Worm (Caenorhabditis elegans) whole organism, late embryonic: ENCODE measurements around the gene K08E7.6.

ENCODE experiments used
- C08G9.2 ChIP-seq: sonication (generic microtip); optimal IDR thresholded peaks from 2 replicates; lab custom pipeline; 2016; ENCODE audit warnings: mild to moderate bottlenecking, missing genetic modification characterization, moderate library complexity, missing compliant biosample characterization
- C38D4.7 ChIP-seq: fragments of 200-800 bp; sonication (Bioruptor generic); optimal IDR thresholded peaks from 2 replicates; lab custom pipeline; 2018; ENCODE audit warnings: mild to moderate bottlenecking, missing genetic modification characterization, moderate library complexity, missing compliant biosample characterization
- K09A11.1 ChIP-seq: sonication (generic microtip); optimal IDR thresholded peaks from 2 replicates; lab custom pipeline; 2017; ENCODE audit warnings: antibody characterized with exemption, mild to moderate bottlenecking, missing genetic modification characterization, missing compliant biosample characterization; ENCODE audit not compliant: insufficient read depth
- T23F11.4 ChIP-seq: fragments of 200-800 bp; sonication (Bioruptor generic); optimal IDR thresholded peaks from 2 replicates; lab custom pipeline; 2018; ENCODE audit warnings: mild to moderate bottlenecking, missing genetic modification characterization, missing compliant biosample characterization
- ahr-1 ChIP-seq: sonication (generic microtip); optimal IDR thresholded peaks from 2 replicates; lab custom pipeline; 2016; ENCODE audit warnings: missing genetic modification characterization, missing compliant biosample characterization
- ama-1 ChIP-seq: fragments of 150-350 bp; optimal IDR thresholded peaks from 2 replicates; lab custom pipeline; 2014
- ceh-14 ChIP-seq: sonication (generic microtip); optimal IDR thresholded peaks from 2 replicates; lab custom pipeline; 2016; ENCODE audit warnings: missing genotype, missing genetic modification characterization, missing compliant biosample characterization
- ceh-18 ChIP-seq: sonication (generic microtip); optimal IDR thresholded peaks from 2 replicates; lab custom pipeline; 2016; ENCODE audit warnings: missing genetic modification characterization, missing compliant biosample characterization
- ceh-2 ChIP-seq: sonication (generic microtip); optimal IDR thresholded peaks from 2 replicates; lab custom pipeline; 2016; ENCODE audit warnings: missing genotype, missing genetic modification characterization, missing compliant biosample characterization
- ceh-22 ChIP-seq: sonication (generic microtip); optimal IDR thresholded peaks from 2 replicates; lab custom pipeline; 2017; ENCODE audit warnings: missing biosample characterization, missing genetic modification characterization
- ceh-34 ChIP-seq: sonication (generic microtip); optimal IDR thresholded peaks from 2 replicates; lab custom pipeline; 2016; ENCODE audit warnings: mild to moderate bottlenecking, missing genetic modification characterization, missing compliant biosample characterization
- ceh-45 ChIP-seq: fragments of 200-800 bp; sonication (Bioruptor generic); IDR thresholded peaks from 2 replicates; pipeline ENCODE4 v1.3.6; 2022; ENCODE audit warnings: missing genetic modification reagents, missing genetic modification characterization, missing compliant biosample characterization
- ceh-48 ChIP-seq: sonication (generic microtip); optimal IDR thresholded peaks from 2 replicates; lab custom pipeline; 2016; ENCODE audit warnings: missing genetic modification characterization, inconsistent platforms, missing compliant biosample characterization
- ceh-6 ChIP-seq: fragments of 200-800 bp; sonication (Bioruptor generic); optimal IDR thresholded peaks from 2 replicates; lab custom pipeline; 2018; ENCODE audit warnings: mild to moderate bottlenecking, missing genetic modification characterization, missing compliant biosample characterization
- che-1 ChIP-seq: sonication (generic microtip); optimal IDR thresholded peaks from 2 replicates; lab custom pipeline; 2016; ENCODE audit warnings: mild to moderate bottlenecking, missing genetic modification characterization, missing compliant biosample characterization
- dmd-4 ChIP-seq: sonication (generic microtip); optimal IDR thresholded peaks from 2 replicates; lab custom pipeline; 2016; ENCODE audit warnings: borderline replicate concordance, missing genetic modification characterization, missing compliant biosample characterization
- dve-1 ChIP-seq: sonication (generic microtip); optimal IDR thresholded peaks from 2 replicates; lab custom pipeline; 2017; ENCODE audit warnings: antibody characterized with exemption, mild to moderate bottlenecking, missing genetic modification characterization, missing compliant biosample characterization
- ets-4 ChIP-seq: sonication (generic microtip); optimal IDR thresholded peaks from 2 replicates; lab custom pipeline; 2016; ENCODE audit warnings: missing genetic modification characterization, missing compliant biosample characterization
- eyg-1 ChIP-seq: sonication (generic microtip); optimal IDR thresholded peaks from 2 replicates; lab custom pipeline; 2016; ENCODE audit warnings: missing genotype, missing genetic modification characterization, missing compliant biosample characterization
- fkh-6 ChIP-seq: sonication (generic microtip); optimal IDR thresholded peaks from 2 replicates; lab custom pipeline; 2016; ENCODE audit warnings: missing genetic modification characterization, missing compliant biosample characterization
- hlh-13 ChIP-seq: fragments of 200-800 bp; sonication (Bioruptor generic); optimal IDR thresholded peaks from 2 replicates; lab custom pipeline; 2018; ENCODE audit warnings: mild to moderate bottlenecking, missing genetic modification characterization, missing compliant biosample characterization
- hlh-30 ChIP-seq: sonication (generic microtip); optimal IDR thresholded peaks from 2 replicates; lab custom pipeline; 2017; ENCODE audit warnings: antibody characterized with exemption, missing genetic modification characterization, missing compliant biosample characterization; ENCODE audit not compliant: insufficient read depth
- lim-6 ChIP-seq: sonication (generic microtip); optimal IDR thresholded peaks from 2 replicates; lab custom pipeline; 2016; ENCODE audit warnings: missing genetic modification characterization, missing compliant biosample characterization
- mec-3 ChIP-seq: sonication (generic microtip); optimal IDR thresholded peaks from 2 replicates; lab custom pipeline; 2016; ENCODE audit warnings: borderline replicate concordance, missing genetic modification characterization, missing compliant biosample characterization
- nfya-1 ChIP-seq: sonication (generic microtip); optimal IDR thresholded peaks from 2 replicates; lab custom pipeline; 2017; ENCODE audit warnings: missing genetic modification characterization, mild to moderate bottlenecking, missing compliant biosample characterization, antibody characterized with exemption, moderate library complexity
- nhr-11 ChIP-seq: fragments of 150-350 bp; optimal IDR thresholded peaks from 2 replicates; lab custom pipeline; 2014; ENCODE audit warnings: missing biosample characterization, missing genetic modification characterization
- npax-4 ChIP-seq: sonication (generic microtip); optimal IDR thresholded peaks from 2 replicates; lab custom pipeline; 2016; ENCODE audit warnings: missing genetic modification characterization, missing compliant biosample characterization
- pag-3 ChIP-seq: sonication (generic microtip); optimal IDR thresholded peaks from 2 replicates; lab custom pipeline; 2016; ENCODE audit warnings: missing compliant biosample characterization, missing genetic modification characterization, borderline replicate concordance
- pat-9 ChIP-seq: fragments of 200-800 bp; sonication (Bioruptor generic); optimal IDR thresholded peaks from 2 replicates; lab custom pipeline; 2018; ENCODE audit warnings: mild to moderate bottlenecking, missing genetic modification characterization, moderate library complexity, missing compliant biosample characterization
- pha-2 ChIP-seq: sonication (generic microtip); optimal IDR thresholded peaks from 2 replicates; lab custom pipeline; 2017; ENCODE audit warnings: mild to moderate bottlenecking, missing genetic modification characterization, missing compliant biosample characterization
- pqm-1 ChIP-seq: sonication (generic microtip); optimal IDR thresholded peaks from 2 replicates; lab custom pipeline; 2016; ENCODE audit warnings: missing genetic modification characterization, missing compliant biosample characterization
- pros-1 ChIP-seq: fragments of 150-350 bp; optimal IDR thresholded peaks from 2 replicates; lab custom pipeline; 2014; ENCODE audit warnings: missing biosample characterization, missing genetic modification reagents, missing genetic modification characterization
- ref-2 ChIP-seq: sonication (generic microtip); optimal IDR thresholded peaks from 2 replicates; lab custom pipeline; 2016; ENCODE audit warnings: missing genetic modification characterization, missing compliant biosample characterization
- sdc-2 ChIP-seq: sonication (generic microtip); optimal IDR thresholded peaks from 2 replicates; lab custom pipeline; 2016; ENCODE audit warnings: missing genotype, missing genetic modification characterization, missing compliant biosample characterization
- sox-2 ChIP-seq: fragments of 200-800 bp; sonication (Bioruptor generic); IDR thresholded peaks from 2 replicates; pipeline ENCODE4 v1.3.6; 2022; ENCODE audit warnings: missing genetic modification reagents, missing genetic modification characterization, missing compliant biosample characterization
- sox-4 ChIP-seq: sonication (generic microtip); optimal IDR thresholded peaks from 2 replicates; lab custom pipeline; 2017; ENCODE audit warnings: mild to moderate bottlenecking, missing genetic modification characterization, inconsistent platforms, missing compliant biosample characterization
- tbx-2 ChIP-seq: sonication (generic microtip); optimal IDR thresholded peaks from 2 replicates; lab custom pipeline; 2016; ENCODE audit warnings: missing genetic modification characterization, missing compliant biosample characterization
- ttx-3 ChIP-seq: sonication (generic microtip); optimal IDR thresholded peaks from 2 replicates; lab custom pipeline; 2016; ENCODE audit warnings: missing genetic modification reagents, missing genetic modification characterization, missing compliant biosample characterization
- unc-55 ChIP-seq: sonication (generic microtip); optimal IDR thresholded peaks from 2 replicates; lab custom pipeline; 2017; ENCODE audit warnings: missing biosample characterization, missing genetic modification reagents, missing genetic modification characterization
- zip-5 ChIP-seq: sonication (generic microtip); optimal IDR thresholded peaks from 2 replicates; lab custom pipeline; 2016; ENCODE audit warnings: missing genetic modification characterization, missing compliant biosample characterization
- ztf-16 ChIP-seq: sonication (generic microtip); optimal IDR thresholded peaks from 2 replicates; lab custom pipeline; 2017; ENCODE audit warnings: missing genetic modification characterization, missing compliant biosample characterization

Gene K08E7.6

DNA sequence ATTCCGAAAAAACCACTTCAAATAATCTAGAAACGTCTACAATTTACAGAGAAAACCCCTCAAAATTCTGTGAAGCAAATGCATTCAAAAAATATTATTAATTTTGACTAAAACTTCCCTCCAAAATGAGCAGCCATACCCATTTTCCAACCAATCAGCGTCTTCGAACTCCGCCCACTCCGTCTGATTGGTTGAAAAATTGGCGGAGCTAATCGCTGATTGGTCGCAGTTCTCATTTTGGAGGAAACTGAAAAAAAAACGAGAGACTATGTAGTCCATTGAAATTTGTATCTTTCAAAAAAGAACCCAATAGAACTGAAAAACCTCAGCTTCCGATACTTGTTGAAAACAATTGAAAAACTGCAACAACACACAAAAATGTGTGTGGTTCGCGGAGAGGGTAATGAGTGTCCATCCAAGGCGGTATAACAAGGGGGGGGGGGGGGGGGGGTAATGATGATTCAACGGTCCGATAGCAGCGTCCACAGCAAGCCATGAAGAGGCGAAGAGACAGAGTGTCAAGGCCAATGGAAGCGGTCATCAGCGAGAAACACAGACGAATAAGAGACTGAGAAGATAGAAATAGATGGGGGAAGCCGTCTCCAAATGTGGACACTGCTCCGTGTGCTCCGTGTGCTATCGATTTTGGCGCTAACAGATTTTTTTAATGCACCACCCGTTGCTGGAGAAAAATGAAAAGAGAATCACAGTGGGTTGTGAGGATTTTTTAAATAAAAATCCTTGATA lies 36.2 kb upstream of the K08E7.6 start:
- no peak for TF ChIP-seq mec-3 (tag; lab: Kevin White, UChicago)
- peak; percentile 72 for TF ChIP-seq ceh-48 (tag; lab: Kevin White, UChicago)
- no peak for TF ChIP-seq ceh-14 (tag; lab: Kevin White, UChicago)
- TF ChIP-seq hlh-13: no peak
- TF ChIP-seq C38D4.7 (GFP tag; lab: Kevin White, UChicago): no peak
- no peak for TF ChIP-seq ets-4 (tag; lab: Kevin White, UChicago)
- TF ChIP-seq K09A11.1 (tag; lab: Kevin White, UChicago): no peak
- TF ChIP-seq dmd-4 (tag; lab: Kevin White, UChicago): no peak
- TF ChIP-seq pha-2 (tag; lab: Kevin White, UChicago): no peak
- no peak for TF ChIP-seq ceh-22 (tag; lab: Kevin White, UChicago)
- TF ChIP-seq ttx-3 (tag; lab: Kevin White, UChicago): no peak
- peak; percentile 99 for TF ChIP-seq nfya-1
- no peak for TF ChIP-seq tbx-2
- TF ChIP-seq sdc-2: no peak
- no peak for TF ChIP-seq fkh-6 (tag; lab: Kevin White, UChicago)
- no peak for TF ChIP-seq ztf-16 (tag; lab: Kevin White, UChicago)
- TF ChIP-seq pag-3 (tag; lab: Kevin White, UChicago): no peak
- TF ChIP-seq ceh-34 (tag; lab: Kevin White, UChicago): no peak
- no peak for TF ChIP-seq ceh-18
- no peak for TF ChIP-seq eyg-1 (tag; lab: Kevin White, UChicago)
- TF ChIP-seq ceh-2: no peak
- TF ChIP-seq pat-9 (tag; lab: Kevin White, UChicago): no peak
- TF ChIP-seq che-1 (tag; lab: Kevin White, UChicago): peak; percentile 0
- peak; percentile 45 for TF ChIP-seq unc-55 (GFP tag; lab: Kevin White, UChicago)
- TF ChIP-seq dve-1 (tag; lab: Kevin White, UChicago): no peak
- no peak for TF ChIP-seq ceh-6 (GFP tag; lab: Kevin White, UChicago)
- no peak for TF ChIP-seq sox-2 (GFP tag; lab: Robert Waterston, UW)
- peak; percentile 4 for TF ChIP-seq zip-5
- TF ChIP-seq sox-4 (tag; lab: Kevin White, UChicago): no peak
- no peak for TF ChIP-seq nhr-11 (tag; lab: Kevin White, UChicago)
- no peak for TF ChIP-seq T23F11.4 (GFP tag; lab: Kevin White, UChicago)
- TF ChIP-seq lim-6 (tag; lab: Kevin White, UChicago): no peak
- TF ChIP-seq pros-1: no peak
- TF ChIP-seq hlh-30 (tag; lab: Kevin White, UChicago): no peak
- no peak for TF ChIP-seq ceh-45 (GFP tag; lab: Robert Waterston, UW)
- no peak for TF ChIP-seq C08G9.2
- no peak for TF ChIP-seq pqm-1
- no peak for TF ChIP-seq npax-4 (tag; lab: Kevin White, UChicago)
- TF ChIP-seq, all 69 proteins: peak for 5

DNA sequence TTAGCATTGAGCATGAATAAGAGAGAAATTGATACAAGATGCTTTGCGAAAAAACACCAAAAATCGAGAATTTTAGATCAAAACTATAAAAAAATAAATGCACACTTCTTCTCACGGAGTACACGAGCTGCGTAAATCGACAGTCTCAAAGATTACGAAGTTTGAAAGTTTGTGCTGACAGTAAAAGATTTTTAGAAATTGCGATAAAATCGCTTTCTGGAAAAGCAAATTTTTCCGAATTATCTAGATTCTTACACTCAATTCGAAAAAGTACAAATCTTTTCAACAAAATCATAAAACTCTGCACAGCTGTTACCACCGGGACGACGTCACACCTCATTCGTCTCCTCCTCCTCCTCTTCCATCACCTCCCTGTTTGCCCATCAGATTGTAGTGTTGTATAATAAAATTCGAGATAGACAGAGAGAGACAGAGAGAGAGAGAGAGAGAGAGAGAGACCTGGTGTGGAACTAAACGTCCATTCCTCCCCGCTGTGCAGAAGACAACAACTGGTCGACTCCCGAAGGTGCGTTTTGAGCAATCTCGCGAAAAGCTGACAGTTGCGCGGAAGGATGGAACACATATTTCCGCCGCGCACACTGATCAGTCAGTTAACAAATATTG lies 34.3 kb upstream of the K08E7.6 start:
- TF ChIP-seq ama-1 (lab: Kevin White, UChicago): no peak
- peak; percentile 0 for TF ChIP-seq dve-1 (tag; lab: Kevin White, UChicago)
- peak; percentile 15 for TF ChIP-seq ceh-18
- TF ChIP-seq nfya-1: peak; percentile 21
- TF ChIP-seq ahr-1 (tag; lab: Kevin White, UChicago): no peak
- peak; percentile 0 for TF ChIP-seq ref-2 (tag; lab: Kevin White, UChicago)
- peak; percentile 28 for TF ChIP-seq unc-55 (GFP tag; lab: Kevin White, UChicago)
- peak; percentile 61 for TF ChIP-seq tbx-2
- no peak for TF ChIP-seq sox-2 (GFP tag; lab: Robert Waterston, UW)
- TF ChIP-seq fkh-6 (tag; lab: Kevin White, UChicago): peak; percentile 24
